Fruit fly (Drosophila melanogaster): ENCODE measurements around the gene CG34274.

Gene CG34274

DNA sequence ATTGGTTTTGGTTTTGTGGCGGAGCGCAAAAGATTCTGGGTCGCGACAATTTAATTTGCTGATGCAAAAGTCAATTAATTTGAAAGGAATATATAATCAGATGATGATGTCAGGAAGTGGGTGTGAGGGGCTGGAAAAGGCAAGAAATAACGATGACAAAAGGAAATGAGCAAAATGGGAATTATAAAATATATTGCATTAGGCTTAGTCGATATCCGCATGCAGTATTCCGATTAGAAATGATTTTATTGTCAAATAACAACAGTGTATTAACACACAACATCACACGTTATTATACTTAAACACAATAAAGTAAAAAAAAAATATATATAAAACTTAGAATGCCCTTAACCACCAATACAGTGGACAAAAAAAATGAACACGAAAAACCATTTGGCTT lies at the start of gene CG34274:
TSS of gene CG34274 (plus strand) at position 301 of the 400 bp plus-strand sequence.
- no peak for TF ChIP-seq CG17801 (GFP tag; optimal IDR thresholded peaks at IDR 0.05; ENCODE audit: partially characterized antibody)

DNA sequence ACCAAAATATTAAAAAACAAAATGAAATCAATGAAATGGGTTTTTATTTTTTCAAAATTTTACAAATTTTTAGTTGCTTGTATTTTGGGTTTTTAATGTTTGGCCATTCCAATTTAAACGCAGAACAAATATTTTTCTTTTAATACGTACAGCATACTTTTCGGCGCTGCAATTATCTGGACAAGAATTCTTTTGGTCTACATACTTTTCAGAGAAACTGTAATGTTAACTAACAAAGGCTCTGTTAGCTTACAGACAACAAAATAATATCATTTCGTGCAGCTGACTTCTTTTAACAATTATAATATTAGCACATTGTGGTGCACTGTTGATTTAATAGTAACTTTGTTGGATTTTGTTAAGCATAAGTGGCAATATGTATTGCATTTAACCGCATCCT lies 43.1 kb upstream of the CG34274 start:
- no peak for TF ChIP-seq CG17801 (GFP tag; optimal IDR thresholded peaks at IDR 0.05; ENCODE audit: partially characterized antibody)

- TF ChIP-seq CG17801 (GFP tag; optimal IDR thresholded peaks at IDR 0.05; ENCODE audit: partially characterized antibody) = no peak
Measured at dm6 chr3R:15692786-15693185, 38.8 kb upstream of the CG34274 start, which contains the start of gene CG31446. Gene CG31446, plus strand, starts transcription at chr3R:15693086.

DNA sequence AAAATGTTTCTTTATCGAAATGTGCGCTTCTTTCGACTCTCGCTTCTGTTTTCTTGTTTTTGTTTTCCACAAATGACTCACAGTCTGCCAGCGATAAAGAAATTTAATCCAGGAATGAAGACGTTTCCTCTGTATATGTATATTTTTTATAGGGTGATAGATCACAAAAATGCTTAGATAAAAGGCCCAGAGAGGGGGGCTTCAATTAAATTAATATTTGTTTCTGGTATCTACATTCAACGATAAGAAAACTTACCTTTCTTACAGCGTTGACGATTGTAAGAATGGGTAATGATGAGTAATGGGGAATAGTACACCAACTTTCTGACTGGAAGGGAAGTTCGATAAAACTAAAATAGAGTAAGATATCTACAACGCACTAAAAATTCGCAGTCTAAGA lies 37.2 kb upstream of the CG34274 start:
- TF ChIP-seq CG17801 (GFP tag; optimal IDR thresholded peaks at IDR 0.05; ENCODE audit: partially characterized antibody) = no peak

DNA sequence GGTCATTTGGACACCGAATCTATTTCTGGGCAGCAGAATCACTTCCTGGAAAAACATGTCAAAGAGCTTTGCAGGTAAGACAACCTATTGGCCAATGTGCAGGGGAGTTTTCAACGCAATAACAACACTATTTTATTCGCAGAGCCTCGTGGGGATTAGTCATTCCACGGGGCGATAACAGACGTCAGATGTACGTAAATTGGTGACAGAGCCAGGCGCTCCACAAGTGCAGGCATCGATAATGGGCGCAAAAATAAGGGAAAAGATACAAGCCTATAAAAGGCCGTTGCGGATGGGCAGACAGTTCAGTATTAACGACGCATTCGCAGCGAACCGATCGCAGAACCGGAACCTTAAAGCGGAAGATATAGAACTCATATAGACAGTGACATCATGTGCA lies 36.6 kb upstream of the CG34274 start, which contains the start of gene CG5399:
TSS of gene CG5399 (plus strand) at position 301 of the 400 bp plus-strand sequence.
- TF ChIP-seq CG17801 (GFP tag; optimal IDR thresholded peaks at IDR 0.05; ENCODE audit: partially characterized antibody) = no peak

DNA sequence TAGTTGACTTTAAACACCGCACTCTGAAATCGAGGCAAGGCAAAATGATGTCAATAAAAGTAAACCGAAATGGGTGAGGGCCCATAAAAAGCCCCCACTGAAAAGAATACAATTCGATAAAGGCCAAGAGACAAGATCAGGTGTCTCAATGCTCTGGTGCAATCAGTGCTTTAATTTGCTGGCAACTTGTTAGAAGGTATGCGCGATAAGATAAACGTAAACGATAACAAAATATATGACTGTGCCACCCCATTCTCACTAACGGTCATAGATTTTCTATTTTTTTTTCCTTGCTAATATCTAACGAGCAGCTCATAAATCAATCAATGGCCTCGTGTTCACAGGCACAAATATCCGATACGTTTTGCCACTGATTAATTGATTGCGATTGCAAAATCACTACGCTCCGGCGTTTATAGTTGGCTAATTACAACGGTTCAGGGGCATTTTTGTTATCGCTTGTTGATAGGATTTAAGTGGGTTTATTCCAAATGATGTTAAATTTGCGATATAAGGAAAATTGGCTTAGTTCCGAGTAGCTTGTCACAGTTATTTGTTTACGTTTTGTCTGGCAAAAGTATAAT lies 35.0 kb upstream of the CG34274 start:
- TF ChIP-seq CG17801 (GFP tag; optimal IDR thresholded peaks at IDR 0.05; ENCODE audit: partially characterized antibody) = no peak

DNA sequence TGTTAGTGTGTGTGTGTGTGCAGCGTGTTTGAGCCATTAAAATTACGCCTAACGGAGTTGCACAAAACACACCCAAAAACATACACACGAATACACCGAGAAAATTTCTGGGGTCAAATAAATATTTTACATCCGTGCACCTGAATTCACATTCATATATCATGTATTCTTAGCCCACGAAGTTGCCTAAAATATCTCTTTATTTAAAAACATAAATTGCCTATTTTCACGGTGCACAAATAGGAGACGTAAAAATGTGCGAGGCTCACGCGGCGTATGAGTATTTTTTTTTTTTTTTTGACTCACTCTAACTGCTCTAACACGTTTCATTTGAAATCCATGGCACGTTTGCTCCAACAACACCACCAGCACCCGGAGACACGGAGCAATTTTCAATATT lies 30.7 kb upstream of the CG34274 start:
- no peak for TF ChIP-seq CG17801 (GFP tag; optimal IDR thresholded peaks at IDR 0.05; ENCODE audit: partially characterized antibody)

DNA sequence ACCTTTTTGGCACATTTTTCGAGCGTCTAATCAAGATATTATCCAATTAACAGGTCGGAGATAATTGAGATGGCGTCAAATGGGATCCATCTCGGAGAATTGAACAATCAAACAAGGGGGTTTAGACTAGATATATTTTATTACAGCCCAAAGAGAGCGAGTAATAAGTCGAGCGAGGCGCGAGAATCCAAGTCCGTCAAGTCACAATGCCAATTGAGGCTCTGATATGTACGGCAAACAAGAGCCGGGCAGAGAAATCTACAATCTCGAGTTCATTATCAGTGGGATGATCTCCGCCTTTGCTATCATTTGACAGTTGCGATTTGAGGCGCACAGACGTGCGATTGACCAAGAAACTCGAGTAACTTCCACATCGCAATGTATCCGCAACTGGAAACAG lies 27.2 kb upstream of the CG34274 start, which contains the start of gene CG5404:
TSS of gene CG5404 (plus strand) at position 301 of the 400 bp plus-strand sequence.
- no peak for TF ChIP-seq CG17801 (GFP tag; optimal IDR thresholded peaks at IDR 0.05; ENCODE audit: partially characterized antibody)

DNA sequence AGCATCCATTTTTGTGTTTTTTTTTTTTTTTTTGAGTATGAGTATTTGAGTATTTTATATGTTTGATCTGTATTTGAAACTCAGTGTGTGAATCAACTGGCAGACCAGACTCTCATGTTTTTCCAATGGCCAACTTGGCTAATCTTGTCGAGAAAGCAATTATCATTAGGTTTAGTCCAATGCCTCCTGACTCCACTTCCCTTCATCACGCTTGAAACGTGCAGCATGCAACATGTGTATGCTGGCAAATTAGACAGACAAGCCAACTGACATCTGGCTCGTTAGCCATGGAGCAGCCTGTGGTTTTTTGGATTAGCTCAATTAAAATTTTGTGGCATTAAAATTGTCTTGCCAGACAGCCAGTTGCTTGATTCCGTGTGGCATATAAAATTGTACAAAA lies 15.1 kb upstream of the CG34274 start, which contains the start of gene CG31294:
TSS of gene CG31294 (minus strand) at position 101 of the 400 bp plus-strand sequence.
- TF ChIP-seq CG17801 (GFP tag; optimal IDR thresholded peaks at IDR 0.05; ENCODE audit: partially characterized antibody) = no peak

DNA sequence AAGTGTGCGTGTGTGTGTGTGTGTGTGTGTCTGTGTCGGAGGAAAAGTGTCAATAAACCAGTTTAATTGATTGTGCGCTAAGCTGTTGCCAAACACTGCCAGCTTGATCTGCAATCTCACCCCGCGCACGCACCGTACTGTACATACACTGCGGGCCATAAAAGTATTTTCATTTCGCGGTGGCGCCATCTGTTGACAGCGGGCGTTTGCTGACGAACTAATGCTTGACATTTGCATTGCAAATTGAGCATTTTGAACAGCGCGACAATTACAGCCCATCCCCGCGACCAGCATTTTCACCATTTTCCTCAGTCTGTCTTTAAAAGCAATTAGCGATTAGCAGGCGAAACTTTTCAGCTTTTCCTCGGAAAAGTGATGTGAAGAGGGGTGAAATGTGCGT lies 917 bp upstream of the CG34274 start:
- TF ChIP-seq CG17801 (GFP tag; optimal IDR thresholded peaks at IDR 0.05; ENCODE audit: partially characterized antibody) = no peak

DNA sequence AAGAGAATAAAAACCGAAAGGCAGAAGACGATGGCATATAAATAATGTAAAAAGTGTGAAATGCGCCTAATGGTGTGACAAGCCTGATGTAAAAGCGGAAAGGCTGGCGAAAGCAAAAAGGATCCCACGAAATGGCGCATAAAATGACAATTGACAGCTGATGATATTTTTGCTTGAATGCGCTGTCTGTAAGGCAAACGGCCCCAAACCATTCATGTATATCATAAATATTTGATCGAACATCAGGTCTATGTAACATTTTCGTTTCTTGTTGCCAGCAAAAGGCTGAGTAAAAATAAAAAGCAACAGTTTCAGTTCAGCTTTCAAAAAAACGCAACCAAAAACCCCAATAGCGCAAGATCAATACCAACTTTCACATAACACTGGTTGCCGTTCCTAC lies 12.8 kb downstream of the CG34274 start, which contains the start of gene CG4520:
TSS of gene CG4520 (plus strand) at position 301 of the 400 bp plus-strand sequence.
- TF ChIP-seq CG17801 (GFP tag; optimal IDR thresholded peaks at IDR 0.05; ENCODE audit: partially characterized antibody) = no peak

dm6 chr3R:15762815-15763214 lies 31.3 kb downstream of the CG34274 start, which contains the start of gene CG12784:
Gene CG12784, plus strand, starts transcription at chr3R:15763115.
- TF ChIP-seq CG17801 (GFP tag; optimal IDR thresholded peaks at IDR 0.05; ENCODE audit: partially characterized antibody) = no peak

- no peak for TF ChIP-seq CG17801 (GFP tag; optimal IDR thresholded peaks at IDR 0.05; ENCODE audit: partially characterized antibody)
Measured at dm6 chr3R:15767338-15767737, 35.8 kb downstream of the CG34274 start, which contains the start of gene CG5623. Gene CG5623, minus strand, starts transcription at chr3R:15767438.

- TF ChIP-seq CG17801 (GFP tag; optimal IDR thresholded peaks at IDR 0.05; ENCODE audit: partially characterized antibody) = no peak
Measured at dm6 chr3R:15768900-15769299, 37.4 kb downstream of the CG34274 start.

- TF ChIP-seq CG17801 (GFP tag; optimal IDR thresholded peaks at IDR 0.05; ENCODE audit: partially characterized antibody) = no peak
Measured at dm6 chr3R:15774128-15774527, 42.6 kb downstream of the CG34274 start, which contains the start of gene Ttc26. Gene Ttc26, plus strand, starts transcription at chr3R:15774416.

dm6 chr3R:15775242-15775641 lies 43.7 kb downstream of the CG34274 start, which contains the start of gene CG45207:
Gene CG45207, minus strand, starts transcription at chr3R:15775342.
- TF ChIP-seq CG17801 (GFP tag; optimal IDR thresholded peaks at IDR 0.05; ENCODE audit: partially characterized antibody) = no peak
